Worm (Caenorhabditis elegans) whole organism, L2 larva: ENCODE measurements around the gene dpy-6.
A peak's percentile ranks its signal among the peaks of the same experiment; 100 is the strongest.

Source experiments
- C34F6.9 ChIP-seq: fragments of 150-350 bp; optimal IDR thresholded peaks from 2 replicates; lab custom pipeline; 2014; ENCODE audit warnings: missing biosample characterization, missing genetic modification characterization
- F13H6.1 ChIP-seq: sonication (generic microtip); optimal IDR thresholded peaks from 2 replicates; lab custom pipeline; 2016; ENCODE audit warnings: missing genetic modification characterization, missing compliant biosample characterization
- Y55F3AM.14 ChIP-seq: fragments of 200-800 bp; sonication (Bioruptor generic); optimal IDR thresholded peaks from 2 replicates; lab custom pipeline; 2018; ENCODE audit warnings: mild to moderate bottlenecking, missing genetic modification characterization, missing compliant biosample characterization
- ZK546.5 ChIP-seq: sonication (generic microtip); optimal IDR thresholded peaks from 2 replicates; lab custom pipeline; 2017; ENCODE audit warnings: missing biosample characterization, missing genetic modification characterization
- blmp-1 ChIP-seq: sonication (generic microtip); optimal IDR thresholded peaks from 2 replicates; lab custom pipeline; 2017; ENCODE audit warnings: missing genetic modification characterization, mild to moderate bottlenecking, missing compliant biosample characterization, antibody characterized with exemption, moderate library complexity; ENCODE audit not compliant: insufficient read depth
- ceh-16 ChIP-seq: fragments of 150-350 bp; optimal IDR thresholded peaks from 2 replicates; lab custom pipeline; 2014; ENCODE audit warnings: missing biosample characterization, missing genetic modification characterization
- ceh-82 ChIP-seq: fragments of 150-350 bp; optimal IDR thresholded peaks from 2 replicates; lab custom pipeline; 2014; ENCODE audit warnings: missing biosample characterization, missing genetic modification characterization
- crh-2 ChIP-seq: sonication (generic microtip); optimal IDR thresholded peaks from 2 replicates; lab custom pipeline; 2017; ENCODE audit warnings: missing biosample characterization, missing genetic modification characterization
- gmeb-1 ChIP-seq: fragments of 150-350 bp; optimal IDR thresholded peaks from 2 replicates; lab custom pipeline; 2014; ENCODE audit warnings: missing biosample characterization, missing genetic modification characterization
- lin-11 ChIP-seq: fragments of 150-350 bp; sonication (generic microtip); optimal IDR thresholded peaks from 2 replicates; lab custom pipeline; 2014; ENCODE audit warnings: missing biosample characterization, missing genetic modification characterization, inconsistent platforms, mixed read lengths
- lin-39 ChIP-seq: fragments of 150-350 bp; optimal IDR thresholded peaks from 2 replicates; lab custom pipeline; 2014; ENCODE audit warnings: missing biosample characterization, missing genetic modification reagents, missing genetic modification characterization
- nhr-10 ChIP-seq: sonication (generic microtip); optimal IDR thresholded peaks from 2 replicates; lab custom pipeline; 2017; ENCODE audit warnings: missing biosample characterization, missing genetic modification characterization
- nhr-12 ChIP-seq: fragments of 150-350 bp; optimal IDR thresholded peaks from 2 replicates; lab custom pipeline; 2014; ENCODE audit warnings: missing biosample characterization, missing genetic modification characterization
- nhr-21 ChIP-seq: fragments of 150-350 bp; optimal IDR thresholded peaks from 2 replicates; lab custom pipeline; 2014; ENCODE audit warnings: missing biosample characterization, missing genetic modification characterization
- nhr-23 ChIP-seq: fragments of 150-350 bp; optimal IDR thresholded peaks from 2 replicates; lab custom pipeline; 2014; ENCODE audit warnings: missing biosample characterization, missing genetic modification reagents, missing genetic modification characterization
- nhr-237 ChIP-seq: fragments of 150-350 bp; optimal IDR thresholded peaks from 2 replicates; lab custom pipeline; 2014; ENCODE audit warnings: missing biosample characterization, missing genetic modification characterization
- nhr-25 ChIP-seq: fragments of 150-350 bp; sonication (generic microtip); optimal IDR thresholded peaks from 3 replicates; lab custom pipeline; 2014; ENCODE audit warnings: missing biosample characterization, missing genetic modification characterization
- nhr-6 ChIP-seq: fragments of 150-350 bp; optimal IDR thresholded peaks from 2 replicates; lab custom pipeline; 2014; ENCODE audit warnings: missing biosample characterization, missing genetic modification characterization
- peb-1 ChIP-seq: fragments of 150-350 bp; optimal IDR thresholded peaks from 2 replicates; lab custom pipeline; 2014; ENCODE audit warnings: missing biosample characterization, missing genetic modification characterization
- sem-4 ChIP-seq: fragments of 150-350 bp; optimal IDR thresholded peaks from 2 replicates; lab custom pipeline; 2014; ENCODE audit warnings: missing biosample characterization, missing genetic modification reagents, missing genetic modification characterization
- skn-1 ChIP-seq: sonication (generic microtip); optimal IDR thresholded peaks from 2 replicates; lab custom pipeline; 2017; ENCODE audit warnings: missing biosample characterization, missing genetic modification characterization
- sma-3 ChIP-seq: sonication (generic microtip); optimal IDR thresholded peaks from 2 replicates; lab custom pipeline; 2016; ENCODE audit warnings: missing genetic modification reagents, missing genetic modification characterization, missing compliant biosample characterization
- sma-9 ChIP-seq, 2 experiments: fragments of 150-350 bp in 1 of 2; sonication (generic microtip) in 1 of 2; optimal IDR thresholded peaks; 2 replicates each; lab custom pipeline; 2014 to 2016; ENCODE audit warnings: missing genetic modification characterization in 2 of 2, mild to moderate bottlenecking in 1 of 2, missing biosample characterization in 1 of 2, missing compliant biosample characterization in 1 of 2, missing genetic modification reagents in 1 of 2, moderate library complexity in 1 of 2
- snpc-4 ChIP-seq: fragments of 150-350 bp; optimal IDR thresholded peaks from 2 replicates; lab custom pipeline; 2014; ENCODE audit warnings: missing biosample characterization, missing genetic modification characterization
- unc-39 ChIP-seq: fragments of 150-350 bp; optimal IDR thresholded peaks from 2 replicates; lab custom pipeline; 2014; ENCODE audit warnings: missing biosample characterization, missing genetic modification characterization
- unc-55 ChIP-seq: fragments of 150-350 bp; sonication (generic microtip); optimal IDR thresholded peaks from 3 replicates; lab custom pipeline; 2014; ENCODE audit warnings: missing biosample characterization, missing genetic modification reagents, missing genetic modification characterization
- unc-62 ChIP-seq: fragments of 150-350 bp; optimal IDR thresholded peaks from 2 replicates; lab custom pipeline; 2014; ENCODE audit warnings: missing biosample characterization, missing genetic modification reagents, missing genetic modification characterization
- zag-1 ChIP-seq: fragments of 150-350 bp; optimal IDR thresholded peaks from 2 replicates; lab custom pipeline; 2014; ENCODE audit warnings: missing biosample characterization, missing genetic modification characterization
- ztf-11 ChIP-seq: sonication (generic microtip); optimal IDR thresholded peaks from 2 replicates; lab custom pipeline; 2017; ENCODE audit warnings: missing biosample characterization, missing genetic modification characterization
- ztf-4 ChIP-seq: fragments of 150-350 bp; optimal IDR thresholded peaks from 2 replicates; lab custom pipeline; 2014; ENCODE audit warnings: missing biosample characterization, missing genetic modification characterization

dpy-6 gene

DNA sequence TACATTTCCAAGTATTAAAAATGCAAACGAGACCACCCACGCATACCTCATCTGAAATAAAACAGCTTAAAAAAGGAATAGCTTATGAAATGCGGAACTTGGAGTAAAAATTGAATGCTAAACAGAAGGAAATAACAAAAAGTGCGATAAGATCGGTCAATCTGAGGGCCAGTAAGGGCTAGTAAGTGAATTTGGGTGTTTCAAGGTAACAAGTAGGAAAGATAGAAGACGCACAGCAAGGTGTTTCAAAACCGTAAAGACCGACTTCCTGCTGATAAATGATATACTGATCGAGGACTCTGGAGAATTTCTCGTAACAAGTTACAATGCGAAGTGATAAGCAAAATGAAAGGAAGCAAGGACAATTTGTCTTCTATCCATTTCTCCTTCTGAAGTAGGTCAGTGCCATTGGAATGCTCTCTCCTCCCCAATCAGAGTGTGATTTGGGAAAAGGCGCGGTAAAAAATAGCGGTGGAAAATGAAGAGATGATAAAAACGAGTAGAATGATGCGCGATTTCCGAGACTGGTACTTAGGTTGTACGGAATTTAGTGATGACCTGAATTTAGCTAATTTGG is at the start of gene dpy-6:
Gene dpy-6, minus strand, starts transcription at position 51 of the 577 bp plus-strand sequence.
- TF ChIP-seq ceh-16 (tag; lab: Kevin White, UChicago) (no peak), F13H6.1 (tag; lab: Kevin White, UChicago) (no peak), blmp-1 (tag; lab: Kevin White, UChicago) (peak; percentile 20), ceh-82 (tag; lab: Kevin White, UChicago) (no peak), nhr-21 (tag; lab: Kevin White, UChicago) (peak; percentile 36), sma-3 (GFP tag; lab: Kevin White, UChicago) (peak; percentile 38), ztf-4 (tag; lab: Kevin White, UChicago) (no peak), ztf-11 (tag; lab: Kevin White, UChicago) (no peak), nhr-25 (tag; lab: Kevin White, UChicago) (no peak), ZK546.5 (no peak), snpc-4 (no peak), Y55F3AM.14 (GFP tag; lab: Kevin White, UChicago) (no peak)

DNA sequence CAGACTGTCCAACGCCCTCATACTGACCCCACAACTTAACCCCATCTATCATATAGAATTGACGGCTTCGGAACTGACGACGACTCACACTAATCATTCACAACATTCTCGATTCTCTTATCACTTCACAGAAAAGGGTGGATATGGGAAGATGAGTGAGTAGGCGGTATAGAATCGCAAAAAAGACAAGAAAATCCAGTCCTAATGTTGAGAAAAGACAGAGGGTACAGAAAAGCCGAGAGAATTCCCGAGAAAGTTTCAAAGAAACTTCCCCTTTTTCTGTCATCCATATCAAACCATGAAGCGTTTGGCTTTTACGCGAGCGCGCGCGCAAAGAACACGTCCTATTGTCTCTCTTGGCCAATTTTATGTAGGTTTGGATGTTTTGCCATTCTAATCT is 48.8 kb upstream of the dpy-6 start:
- TF ChIP-seq nhr-21 (tag; lab: Kevin White, UChicago): peak; percentile 60
- TF ChIP-seq zag-1: no peak

DNA sequence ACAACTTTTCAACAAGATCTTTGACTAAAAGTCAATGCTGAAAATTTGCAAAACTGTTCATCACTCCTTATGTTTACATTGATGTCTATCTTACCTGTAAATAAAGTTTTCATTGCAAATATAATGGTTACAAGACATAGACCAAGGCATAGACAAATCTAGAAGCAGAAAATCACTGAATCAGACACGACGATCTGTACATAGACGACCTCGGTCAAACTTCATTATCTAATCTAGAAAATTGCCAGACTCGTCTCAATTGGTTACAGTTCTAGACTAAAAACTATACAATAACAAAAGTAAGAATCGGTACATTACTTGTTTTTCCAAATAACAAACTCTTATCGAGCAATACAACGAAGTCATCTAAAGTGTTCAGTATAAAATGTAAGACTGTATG is 45.5 kb upstream of the dpy-6 start, which contains the start of gene grd-4:
Gene grd-4, plus strand, starts transcription at position 301 of the 400 bp plus-strand sequence.
- no peak for TF ChIP-seq lin-39 (tag; lab: Kevin White, UChicago)
- no peak for TF ChIP-seq peb-1 (tag; lab: Kevin White, UChicago)
- TF ChIP-seq gmeb-1: no peak
- no peak for TF ChIP-seq sem-4 (tag; lab: Kevin White, UChicago)
- no peak for TF ChIP-seq blmp-1 (tag; lab: Kevin White, UChicago)
- TF ChIP-seq, all 48 proteins: peak for 0

DNA sequence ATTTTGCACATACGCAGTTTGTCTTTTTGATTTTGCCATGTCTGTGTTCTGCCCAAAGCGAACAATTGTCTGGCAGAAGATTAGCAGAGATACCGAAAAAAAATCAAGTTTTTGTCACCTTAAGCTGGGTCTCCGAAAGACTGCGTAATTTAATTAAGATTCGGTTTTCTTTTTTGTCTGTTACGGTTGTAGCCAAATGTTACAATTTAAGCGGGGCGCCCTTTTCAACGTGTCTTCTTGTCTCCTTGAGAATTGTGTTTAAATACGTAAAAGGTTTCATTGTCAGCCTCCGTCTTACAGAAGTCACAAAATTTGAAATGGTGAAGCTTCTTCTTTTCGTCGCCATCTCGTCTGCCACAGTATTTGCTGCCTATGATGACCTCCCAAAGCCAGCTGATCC is 44.3 kb upstream of the dpy-6 start, which contains the start of gene grd-14:
Gene grd-14, plus strand, starts transcription at position 301 of the 400 bp plus-strand sequence.
- TF ChIP-seq nhr-25 (tag; lab: Kevin White, UChicago) (peak; percentile 32), unc-62 (GFP tag; lab: Kevin White, UChicago) (no peak)

DNA sequence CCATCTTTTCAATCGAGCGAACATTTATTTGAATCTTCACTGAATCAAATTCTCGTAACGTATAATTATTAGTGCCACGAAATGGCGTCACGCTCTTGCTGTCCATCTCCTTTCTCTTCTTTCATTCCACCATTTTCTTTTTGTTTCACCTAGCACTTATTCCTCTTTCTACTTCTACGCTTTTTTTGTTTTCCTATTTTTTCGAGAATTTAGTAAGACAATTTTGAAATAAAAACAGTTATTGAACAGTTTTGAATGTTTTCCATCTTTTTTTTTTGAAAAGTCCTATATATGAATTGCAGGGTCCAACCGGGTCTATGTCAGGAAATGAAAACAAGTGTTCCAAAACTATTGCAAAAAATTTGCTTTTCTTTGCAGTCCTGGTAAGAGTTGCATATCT is 39.6 kb upstream of the dpy-6 start, which contains the start of gene T01B10.5:
Gene T01B10.5, plus strand, starts transcription at position 301 of the 400 bp plus-strand sequence.
- TF ChIP-seq nhr-10 (tag; lab: Kevin White, UChicago) (no peak), lin-39 (tag; lab: Kevin White, UChicago) (no peak), nhr-23 (tag; lab: Kevin White, UChicago) (no peak), C34F6.9 (tag; lab: Kevin White, UChicago) (no peak), sma-3 (GFP tag; lab: Kevin White, UChicago) (no peak), nhr-12 (tag; lab: Kevin White, UChicago) (no peak), nhr-237 (tag; lab: Kevin White, UChicago) (no peak), lin-11 (no peak), ZK546.5 (no peak), ceh-16 (tag; lab: Kevin White, UChicago) (no peak), sem-4 (tag; lab: Kevin White, UChicago) (no peak), peb-1 (tag; lab: Kevin White, UChicago) (no peak), blmp-1 (tag; lab: Kevin White, UChicago) (no peak), nhr-6 (no peak), crh-2 (no peak), ztf-11 (tag; lab: Kevin White, UChicago) (no peak), unc-39 (tag; lab: Kevin White, UChicago) (no peak), unc-55 (no peak), unc-62 (GFP tag; lab: Kevin White, UChicago) (no peak), sma-9 (GFP tag; optimal IDR thresholded peaks at IDR 0.05; lab: Kevin White, UChicago) (no peak), sma-9 (tag; optimal IDR thresholded peaks at IDR 0.05; lab: Kevin White, UChicago) (no peak)

DNA sequence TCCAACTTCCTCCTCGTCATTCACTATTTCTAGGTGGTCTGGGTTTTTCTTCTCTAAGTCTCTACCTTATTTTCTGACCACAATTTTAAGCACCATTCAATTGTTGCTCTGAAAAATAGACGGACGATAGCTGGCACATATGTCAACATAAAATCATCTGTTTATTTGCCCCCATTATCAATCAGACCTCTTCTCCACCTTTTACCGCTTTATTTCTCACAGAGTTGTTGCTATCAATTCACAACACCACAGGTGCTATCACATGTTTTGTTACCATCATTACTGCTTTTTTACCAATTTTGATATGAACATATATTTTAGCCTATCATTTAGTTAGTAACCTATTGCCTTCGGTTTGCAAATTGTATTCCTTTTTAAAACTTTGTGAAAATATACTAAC is 37.3 kb upstream of the dpy-6 start:
- TF ChIP-seq skn-1 (tag; lab: Kevin White, UChicago): no peak
- TF ChIP-seq crh-2: peak; percentile 14
